Worm (Caenorhabditis elegans) whole organism, young adult: ENCODE data around the gene F44G4.5.

Experiments
- B0019.2 ChIP-seq: fragments of 200-800 bp; sonication (Bioruptor generic); conservative IDR thresholded peaks from 2 replicates; pipeline ENCODE4 v1.3.6; 2022; ENCODE audit warnings: missing genetic modification reagents, missing genetic modification characterization, missing compliant biosample characterization
- C06A6.2 ChIP-seq: fragments of 200-800 bp; sonication (Bioruptor generic); conservative IDR thresholded peaks from 2 replicates; pipeline ENCODE4 v1.3.6; 2022; ENCODE audit warnings: missing genetic modification characterization, missing compliant biosample characterization
- D2030.7 ChIP-seq: fragments of 200-800 bp; sonication (Bioruptor generic); IDR thresholded peaks from 2 replicates; pipeline ENCODE4 v1.3.6; 2022; ENCODE audit warnings: missing genetic modification reagents, missing genetic modification characterization, missing compliant biosample characterization
- F23B12.7 ChIP-seq: sonication (generic microtip); optimal IDR thresholded peaks from 2 replicates; lab custom pipeline; 2017; ENCODE audit warnings: missing genetic modification characterization, mild to moderate bottlenecking, missing compliant biosample characterization, antibody characterized with exemption, moderate library complexity; ENCODE audit not compliant: insufficient read depth
- F37B4.10 ChIP-seq: fragments of 200-800 bp; sonication (Bioruptor generic); IDR thresholded peaks from 2 replicates; pipeline ENCODE4 v1.3.6; 2022; ENCODE audit warnings: missing genetic modification characterization, missing compliant biosample characterization
- F52B5.7 ChIP-seq: sonication (generic microtip); optimal IDR thresholded peaks from 2 replicates; lab custom pipeline; 2016; ENCODE audit warnings: mild to moderate bottlenecking, missing genetic modification characterization, missing compliant biosample characterization
- F55B11.4 ChIP-seq: sonication (generic microtip); optimal IDR thresholded peaks from 2 replicates; lab custom pipeline; 2016; ENCODE audit warnings: missing compliant biosample characterization, missing genetic modification characterization, borderline replicate concordance; ENCODE audit not compliant: insufficient read depth
- K11D2.4 ChIP-seq: fragments of 200-800 bp; sonication (Bioruptor generic); IDR thresholded peaks from 2 replicates; pipeline ENCODE4 v1.3.6; 2022; ENCODE audit warnings: missing genetic modification reagents, missing genetic modification characterization, missing compliant biosample characterization
- K12H6.12 ChIP-seq: fragments of 200-800 bp; sonication (Bioruptor generic); optimal IDR thresholded peaks from 2 replicates; lab custom pipeline; 2018; ENCODE audit warnings: mild to moderate bottlenecking, missing genetic modification characterization, missing compliant biosample characterization
- atf-7 ChIP-seq: sonication (generic microtip); optimal IDR thresholded peaks from 2 replicates; lab custom pipeline; 2017; ENCODE audit warnings: mild to moderate bottlenecking, missing genetic modification characterization, missing compliant biosample characterization
- attf-5 ChIP-seq: fragments of 200-800 bp; sonication (Bioruptor generic); optimal IDR thresholded peaks from 2 replicates; lab custom pipeline; 2018; ENCODE audit warnings: mild to moderate bottlenecking, missing genetic modification characterization, missing compliant biosample characterization
- ccch-3 ChIP-seq: fragments of 200-800 bp; sonication (Bioruptor generic); optimal IDR thresholded peaks from 2 replicates; lab custom pipeline; 2018; ENCODE audit warnings: mild to moderate bottlenecking, missing genetic modification characterization, missing compliant biosample characterization
- cebp-1 ChIP-seq, 2 experiments: fragments of 200-800 bp in 1 of 2; sonication (Bioruptor generic) in 1 of 2; sonication (generic microtip) in 1 of 2; IDR thresholded peaks in 1 of 2; optimal IDR thresholded peaks in 1 of 2; 2 replicates each; pipeline versions ENCODE4 v1.3.6 to Lab custom; 2017 to 2022; ENCODE audit warnings: missing compliant biosample characterization in 2 of 2, missing genetic modification characterization in 2 of 2, mild to moderate bottlenecking in 1 of 2, missing genetic modification reagents in 1 of 2, moderate library complexity in 1 of 2
- cebp-2 ChIP-seq: fragments of 200-800 bp; sonication (Bioruptor generic); IDR thresholded peaks from 2 replicates; pipeline ENCODE4 v1.3.6; 2022; ENCODE audit warnings: missing genetic modification characterization, missing compliant biosample characterization
- ceh-100 ChIP-seq: fragments of 200-800 bp; sonication (Bioruptor generic); IDR thresholded peaks from 2 replicates; pipeline ENCODE4 v1.3.6; 2022; ENCODE audit warnings: missing genetic modification reagents, missing genetic modification characterization, missing compliant biosample characterization
- dox-1 ChIP-seq: fragments of 200-800 bp; sonication (Bioruptor generic); IDR thresholded peaks from 2 replicates; pipeline ENCODE4 v1.3.6; 2022; ENCODE audit warnings: missing genetic modification reagents, missing genetic modification characterization, missing compliant biosample characterization
- dpl-1 ChIP-seq: fragments of 150-350 bp; optimal IDR thresholded peaks from 2 replicates; lab custom pipeline; 2014; ENCODE audit warnings: missing biosample characterization, missing genetic modification reagents, missing genetic modification characterization
- gei-17 ChIP-seq: fragments of 200-800 bp; sonication (Bioruptor generic); optimal IDR thresholded peaks from 2 replicates; lab custom pipeline; 2018; ENCODE audit warnings: mild to moderate bottlenecking, missing genetic modification characterization, missing compliant biosample characterization
- hmg-20 ChIP-seq: fragments of 200-800 bp; sonication (Bioruptor generic); IDR thresholded peaks from 2 replicates; pipeline ENCODE4 v1.3.6; 2022; ENCODE audit warnings: missing genetic modification reagents, missing genetic modification characterization, missing compliant biosample characterization
- lag-1 ChIP-seq: fragments of 200-800 bp; sonication (Bioruptor generic); IDR thresholded peaks from 2 replicates; pipeline ENCODE4 v1.3.6; 2022; ENCODE audit warnings: missing genetic modification reagents, missing genetic modification characterization, missing compliant biosample characterization
- let-607 ChIP-seq, 2 experiments: fragments of 200-800 bp in 1 of 2; sonication (Bioruptor generic) in 1 of 2; sonication (generic microtip) in 1 of 2; optimal IDR thresholded peaks; 2 replicates each; lab custom pipeline; 2016 to 2018; ENCODE audit warnings: mild to moderate bottlenecking in 2 of 2, missing compliant biosample characterization in 2 of 2, missing genetic modification characterization in 2 of 2, moderate library complexity in 2 of 2, missing genotype in 1 of 2
- lsl-1 ChIP-seq: fragments of 200-800 bp; sonication (Bioruptor generic); optimal IDR thresholded peaks from 2 replicates; lab custom pipeline; 2018; ENCODE audit warnings: mild to moderate bottlenecking, missing genetic modification characterization, moderate library complexity, missing compliant biosample characterization
- madf-10 ChIP-seq: sonication (generic microtip); optimal IDR thresholded peaks from 2 replicates; lab custom pipeline; 2016; ENCODE audit warnings: mild to moderate bottlenecking, missing genetic modification characterization, missing compliant biosample characterization
- madf-6 ChIP-seq: fragments of 200-800 bp; sonication (Bioruptor generic); IDR thresholded peaks from 2 replicates; pipeline ENCODE4 v1.3.6; 2022; ENCODE audit warnings: missing genetic modification reagents, missing genetic modification characterization, missing compliant biosample characterization
- madf-8 ChIP-seq: fragments of 200-800 bp; sonication (Bioruptor generic); conservative IDR thresholded peaks from 2 replicates; pipeline ENCODE4 v1.3.6; 2022; ENCODE audit warnings: missing genetic modification reagents, missing genetic modification characterization, missing compliant biosample characterization
- nhr-120 ChIP-seq: fragments of 200-800 bp; sonication (Bioruptor generic); IDR thresholded peaks from 2 replicates; pipeline ENCODE4 v1.3.6; 2022; ENCODE audit warnings: missing genetic modification characterization, missing compliant biosample characterization
- nhr-179 ChIP-seq: sonication (generic microtip); optimal IDR thresholded peaks from 2 replicates; lab custom pipeline; 2016; ENCODE audit warnings: mild to moderate bottlenecking, missing genetic modification characterization, missing compliant biosample characterization
- nhr-80 ChIP-seq: sonication (generic microtip); optimal IDR thresholded peaks from 2 replicates; lab custom pipeline; 2016; ENCODE audit warnings: missing genetic modification characterization, missing compliant biosample characterization
- rpc-1 ChIP-seq, 2 experiments: fragments of 150-350 bp in 1 of 2; sonication (generic microtip) in 1 of 2; optimal IDR thresholded peaks; 2 replicates each; lab custom pipeline; 2014 to 2018; ENCODE audit warnings: missing biosample characterization in 1 of 2, missing genetic modification characterization in 1 of 2, missing genetic modification reagents in 1 of 2, missing genotype in 1 of 2
- sea-2 ChIP-seq: fragments of 200-800 bp; sonication (Bioruptor generic); IDR thresholded peaks from 2 replicates; pipeline ENCODE4 v1.3.6; 2022; ENCODE audit warnings: missing genetic modification characterization, missing compliant biosample characterization
- snpc-1.3 ChIP-seq: sonication (generic microtip); optimal IDR thresholded peaks from 2 replicates; lab custom pipeline; 2017; ENCODE audit warnings: missing genetic modification characterization, mild to moderate bottlenecking, missing compliant biosample characterization, antibody characterized with exemption, moderate library complexity, missing genotype, missing genetic modification reagents; ENCODE audit not compliant: insufficient read depth
- snpc-4 ChIP-seq, 5 experiments: fragments of 150-350 bp in 1 of 5; sonication (generic microtip) in 4 of 5; optimal IDR thresholded peaks; 2 replicates each; lab custom pipeline; 2014 to 2018; ENCODE audit warnings: missing genetic modification characterization in 5 of 5, missing biosample characterization in 3 of 5, antibody characterized with exemption in 2 of 5, mild to moderate bottlenecking in 2 of 5, missing compliant biosample characterization in 2 of 5, missing genotype in 2 of 5, moderate library complexity in 2 of 5, missing genetic modification reagents in 1 of 5
- sptf-2 ChIP-seq: fragments of 200-800 bp; sonication (Bioruptor generic); optimal IDR thresholded peaks from 2 replicates; lab custom pipeline; 2018; ENCODE audit warnings: mild to moderate bottlenecking, missing genetic modification characterization, missing compliant biosample characterization
- ztf-18 ChIP-seq: sonication (generic microtip); optimal IDR thresholded peaks from 2 replicates; lab custom pipeline; 2016; ENCODE audit warnings: missing genotype, mild to moderate bottlenecking, missing genetic modification characterization, missing compliant biosample characterization
- ztf-6 ChIP-seq: fragments of 200-800 bp; sonication (Bioruptor generic); IDR thresholded peaks from 2 replicates; pipeline ENCODE4 v1.3.6; 2022; ENCODE audit warnings: missing genetic modification reagents, missing genetic modification characterization, missing compliant biosample characterization

The F44G4.5 gene

ce11 chrII:8969251-8970183 lies 30.7 kb downstream of the F44G4.5 start, which contains the start of the genes szy-20 and C18E9.5 (continued):
- no peak for TF ChIP-seq sea-2 (GFP tag; lab: Robert Waterston, UW)
- TF ChIP-seq atf-7 (tag; lab: Kevin White, UChicago), result no peak
- no peak for TF ChIP-seq lag-1
- peak; percentile 51 for TF ChIP-seq ceh-100
- no peak for TF ChIP-seq nhr-120 (GFP tag; lab: Robert Waterston, UW)
- no peak for TF ChIP-seq gei-17 (GFP tag; lab: Kevin White, UChicago)
- TF ChIP-seq lsl-1 (GFP tag; lab: Kevin White, UChicago), result peak; percentile 96
- no peak for TF ChIP-seq ztf-6 (GFP tag; lab: Robert Waterston, UW)
- no peak for TF ChIP-seq F37B4.10 (GFP tag; lab: Robert Waterston, UW)
- TF ChIP-seq F52B5.7 (tag; lab: Kevin White, UChicago), result no peak
- peak; percentile 47 for TF ChIP-seq K12H6.12 (tag; lab: Kevin White, UChicago)
- TF ChIP-seq ccch-3 (GFP tag; lab: Kevin White, UChicago), result no peak
- no peak for TF ChIP-seq cebp-2 (GFP tag; lab: Robert Waterston, UW)
- TF ChIP-seq madf-6 (GFP tag; lab: Robert Waterston, UW), result peak; percentile 94
- peak; percentile 64; the same call in 1 of the 2 replicates for TF ChIP-seq K11D2.4 (GFP tag; lab: Robert Waterston, UW)
- TF ChIP-seq nhr-179 (tag; lab: Kevin White, UChicago), result no peak
- TF ChIP-seq rpc-1 (optimal IDR thresholded peaks at IDR 0.05; lab: Kevin White, UChicago), result no peak
- TF ChIP-seq rpc-1 (tag; optimal IDR thresholded peaks at IDR 0.05; lab: Kevin White, UChicago), result no peak
- peak; percentile 61 for TF ChIP-seq snpc-1.3 (tag; lab: Kevin White, UChicago)
- no peak for TF ChIP-seq B0019.2 (GFP tag; lab: Robert Waterston, UW)
- TF ChIP-seq dpl-1 (GFP tag; lab: Kevin White, UChicago), result peak; percentile 82
- peak; percentile 88 for TF ChIP-seq madf-8
- no peak for TF ChIP-seq sptf-2 (GFP tag; lab: Kevin White, UChicago)
- TF ChIP-seq C06A6.2, result no peak
- TF ChIP-seq F55B11.4, result no peak
- peak; percentile 43; the same call in 1 of the 2 replicates for TF ChIP-seq hmg-20
- no peak for TF ChIP-seq snpc-4 (GFP tag; optimal IDR thresholded peaks at IDR 0.05; lab: Kevin White, UChicago)
- TF ChIP-seq snpc-4 (tag; optimal IDR thresholded peaks at IDR 0.05; lab: Kevin White, UChicago), result peak in 1 of 4 experiments; percentile 35
- peak; percentile 93 for TF ChIP-seq ztf-18 (tag; lab: Kevin White, UChicago)
- no peak for TF ChIP-seq cebp-1 (GFP tag; IDR thresholded peaks at IDR 0.05; lab: Robert Waterston, UW)
- peak; percentile 56 for TF ChIP-seq cebp-1 (tag; optimal IDR thresholded peaks at IDR 0.05; lab: Kevin White, UChicago)
- TF ChIP-seq dox-1 (GFP tag; lab: Robert Waterston, UW), result peak; percentile 71
- no peak for TF ChIP-seq madf-10 (tag; lab: Kevin White, UChicago)

- TF ChIP-seq F23B12.7 (tag; lab: Kevin White, UChicago), result no peak
- peak; percentile 86 to 93 for TF ChIP-seq let-607 (tag; optimal IDR thresholded peaks at IDR 0.05; lab: Kevin White, UChicago)
- TF ChIP-seq dox-1 (GFP tag; lab: Robert Waterston, UW), result peak; percentile 52; the same call in 1 of the 2 replicates
- no peak for TF ChIP-seq D2030.7 (GFP tag; lab: Robert Waterston, UW)
- peak; percentile 29 for TF ChIP-seq nhr-80 (tag; lab: Kevin White, UChicago)
- no peak for TF ChIP-seq sptf-2 (GFP tag; lab: Kevin White, UChicago)
- TF ChIP-seq attf-5, result peak; percentile 58
- TF ChIP-seq cebp-1 (GFP tag; IDR thresholded peaks at IDR 0.05; lab: Robert Waterston, UW), result no peak
- TF ChIP-seq cebp-1 (tag; optimal IDR thresholded peaks at IDR 0.05; lab: Kevin White, UChicago), result peak; percentile 37
Observed at ce11 chrII:8964835-8965234, 35.4 kb downstream of the F44G4.5 start, which contains the start of the genes ndub-3 and C18E9.2. ndub-3 (minus strand) TSS chrII:8964890. C18E9.2 (plus strand) TSS chrII:8965006.
